Worm (Caenorhabditis elegans) whole organism, L3 larva: ENCODE measurements around the gene C18A11.1.

ENCODE experiments used
- R02D3.7 ChIP-seq: fragments of 150-350 bp; optimal IDR thresholded peaks from 2 replicates; lab custom pipeline; 2014; ENCODE audit warnings: missing biosample characterization, missing genetic modification characterization
- ZK546.5 ChIP-seq: sonication (generic microtip); optimal IDR thresholded peaks from 2 replicates; lab custom pipeline; 2017; ENCODE audit warnings: missing biosample characterization, missing genetic modification characterization
- ama-1 ChIP-seq: fragments of 150-350 bp; optimal IDR thresholded peaks from 2 replicates; lab custom pipeline; 2018
- ceh-16 ChIP-seq: sonication (generic microtip); optimal IDR thresholded peaks from 2 replicates; lab custom pipeline; 2017; ENCODE audit warnings: missing biosample characterization, missing genetic modification characterization
- ceh-28 ChIP-seq: fragments of 150-350 bp; optimal IDR thresholded peaks from 2 replicates; lab custom pipeline; 2014; ENCODE audit warnings: missing biosample characterization, missing genetic modification reagents, missing genetic modification characterization
- ceh-82 ChIP-seq: fragments of 150-350 bp; optimal IDR thresholded peaks from 2 replicates; lab custom pipeline; 2014; ENCODE audit warnings: missing biosample characterization, missing genetic modification characterization
- ceh-9 ChIP-seq: sonication (generic microtip); optimal IDR thresholded peaks from 2 replicates; lab custom pipeline; 2018; ENCODE audit warnings: missing biosample characterization, missing genetic modification characterization
- egl-27 ChIP-seq: sonication (generic microtip); optimal IDR thresholded peaks from 4 replicates; lab custom pipeline; 2017; ENCODE audit warnings: missing biosample characterization, missing genetic modification reagents, missing genetic modification characterization
- egl-5 ChIP-seq: fragments of 150-350 bp; optimal IDR thresholded peaks from 2 replicates; lab custom pipeline; 2017; ENCODE audit warnings: missing biosample characterization, missing genetic modification reagents, missing genetic modification characterization, inconsistent platforms
- elt-1 ChIP-seq: fragments of 150-350 bp; optimal IDR thresholded peaks from 2 replicates; lab custom pipeline; 2014; ENCODE audit warnings: missing biosample characterization, missing genetic modification characterization
- elt-2 ChIP-seq: sonication (generic microtip); optimal IDR thresholded peaks from 2 replicates; lab custom pipeline; 2016; ENCODE audit warnings: missing genetic modification reagents, mild to moderate bottlenecking, missing genetic modification characterization, missing compliant biosample characterization
- elt-3 ChIP-seq, 3 experiments: fragments of 150-350 bp in 1 of 3; sonication (generic microtip) in 2 of 3; optimal IDR thresholded peaks; 2 replicates in 2 of 3; 4 replicates in 1 of 3; lab custom pipeline; 2014 to 2017; ENCODE audit warnings: missing biosample characterization in 3 of 3, missing genetic modification characterization in 3 of 3
- eor-1 ChIP-seq, 2 experiments: fragments of 150-350 bp; optimal IDR thresholded peaks; 2 replicates each; lab custom pipeline; 2014 to 2018; ENCODE audit warnings: missing biosample characterization in 2 of 2, missing genetic modification characterization in 2 of 2
- fkh-2 ChIP-seq: fragments of 150-350 bp; optimal IDR thresholded peaks from 2 replicates; lab custom pipeline; 2014; ENCODE audit warnings: missing biosample characterization, missing genetic modification reagents, missing genetic modification characterization
- fos-1 ChIP-seq: fragments of 150-350 bp; optimal IDR thresholded peaks from 2 replicates; lab custom pipeline; 2014; ENCODE audit warnings: missing biosample characterization, missing genetic modification characterization
- hmg-11 ChIP-seq: sonication (generic microtip); optimal IDR thresholded peaks from 2 replicates; lab custom pipeline; 2016; ENCODE audit warnings: missing genetic modification characterization, missing compliant biosample characterization
- lin-39 ChIP-seq: fragments of 150-350 bp; optimal IDR thresholded peaks from 2 replicates; lab custom pipeline; 2018; ENCODE audit warnings: missing biosample characterization, missing genetic modification reagents, missing genetic modification characterization
- lsy-12 ChIP-seq: sonication (generic microtip); optimal IDR thresholded peaks from 2 replicates; lab custom pipeline; 2016; ENCODE audit warnings: mild to moderate bottlenecking, missing genetic modification characterization, missing compliant biosample characterization
- mml-1 ChIP-seq: fragments of 150-350 bp; sonication (generic microtip); optimal IDR thresholded peaks from 3 replicates; lab custom pipeline; 2014; ENCODE audit warnings: missing biosample characterization, missing genetic modification characterization
- nfya-1 ChIP-seq: sonication (generic microtip); optimal IDR thresholded peaks from 2 replicates; lab custom pipeline; 2017; ENCODE audit warnings: missing genetic modification characterization, mild to moderate bottlenecking, missing compliant biosample characterization, antibody characterized with exemption, moderate library complexity; ENCODE audit not compliant: insufficient read depth
- nhr-11 ChIP-seq: fragments of 150-350 bp; optimal IDR thresholded peaks from 2 replicates; lab custom pipeline; 2014; ENCODE audit warnings: missing biosample characterization, missing genetic modification characterization
- nhr-23 ChIP-seq: fragments of 150-350 bp; optimal IDR thresholded peaks from 2 replicates; lab custom pipeline; 2014; ENCODE audit warnings: missing biosample characterization, missing genetic modification reagents, missing genetic modification characterization
- nhr-237 ChIP-seq: fragments of 150-350 bp; optimal IDR thresholded peaks from 2 replicates; lab custom pipeline; 2014; ENCODE audit warnings: missing biosample characterization, missing genetic modification characterization
- nhr-25 ChIP-seq: sonication (generic microtip); optimal IDR thresholded peaks from 2 replicates; lab custom pipeline; 2017; ENCODE audit warnings: missing biosample characterization, missing genetic modification characterization
- nhr-43 ChIP-seq: sonication (generic microtip); optimal IDR thresholded peaks from 2 replicates; lab custom pipeline; 2016; ENCODE audit warnings: mild to moderate bottlenecking, missing genetic modification characterization, missing compliant biosample characterization; ENCODE audit not compliant: poor library complexity, severe bottlenecking
- nhr-67 ChIP-seq: fragments of 150-350 bp; optimal IDR thresholded peaks from 2 replicates; lab custom pipeline; 2014; ENCODE audit warnings: missing biosample characterization, missing genetic modification characterization
- nhr-76 ChIP-seq: fragments of 150-350 bp; sonication (generic microtip); optimal IDR thresholded peaks from 5 replicates; lab custom pipeline; 2014; ENCODE audit warnings: missing biosample characterization, missing genetic modification characterization
- nhr-77 ChIP-seq: fragments of 150-350 bp; optimal IDR thresholded peaks from 2 replicates; lab custom pipeline; 2014; ENCODE audit warnings: missing biosample characterization, missing genetic modification characterization
- pha-4 ChIP-seq: fragments of 150-350 bp; optimal IDR thresholded peaks from 2 replicates; lab custom pipeline; 2014; ENCODE audit warnings: missing biosample characterization, missing genetic modification reagents, missing genetic modification characterization
- pqm-1 ChIP-seq: fragments of 150-350 bp; optimal IDR thresholded peaks from 2 replicates; lab custom pipeline; 2017; ENCODE audit warnings: missing biosample characterization, missing genetic modification characterization, inconsistent platforms
- sea-2 ChIP-seq: fragments of 150-350 bp; sonication (generic microtip); optimal IDR thresholded peaks from 4 replicates; lab custom pipeline; 2014; ENCODE audit warnings: missing biosample characterization, missing genetic modification reagents, missing genetic modification characterization
- skn-1 ChIP-seq: fragments of 150-350 bp; optimal IDR thresholded peaks from 2 replicates; lab custom pipeline; 2014; ENCODE audit warnings: missing biosample characterization, missing genetic modification characterization
- snpc-4 ChIP-seq: fragments of 150-350 bp; optimal IDR thresholded peaks from 2 replicates; lab custom pipeline; 2014; ENCODE audit warnings: missing biosample characterization, missing genetic modification characterization
- unc-39 ChIP-seq: sonication (generic microtip); optimal IDR thresholded peaks from 4 replicates; lab custom pipeline; 2017; ENCODE audit warnings: missing biosample characterization, missing genetic modification characterization
- unc-62 ChIP-seq: fragments of 150-350 bp; sonication (generic microtip); optimal IDR thresholded peaks from 4 replicates; lab custom pipeline; 2014; ENCODE audit warnings: missing biosample characterization, missing genetic modification reagents, missing genetic modification characterization
- zag-1 ChIP-seq: fragments of 150-350 bp; optimal IDR thresholded peaks from 2 replicates; lab custom pipeline; 2014; ENCODE audit warnings: missing biosample characterization, missing genetic modification characterization

Gene C18A11.1

DNA sequence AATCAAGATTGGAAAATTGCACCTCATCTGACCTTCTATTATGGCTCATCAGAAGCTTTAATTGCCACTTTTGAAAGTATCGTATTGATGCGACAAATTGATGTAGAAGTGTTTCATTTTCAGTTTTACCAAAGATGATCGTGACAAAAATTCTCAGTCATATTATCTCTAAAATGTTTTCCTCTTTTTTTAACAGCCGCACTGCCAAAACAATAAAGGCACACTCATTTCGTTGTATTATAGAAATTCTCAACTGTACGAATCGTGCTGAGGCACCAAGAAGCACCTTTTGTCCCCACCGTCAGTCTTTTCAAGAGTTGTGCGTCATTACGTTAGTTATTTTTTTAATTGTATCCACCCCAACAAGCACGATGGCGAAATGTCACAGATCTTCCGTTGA, 38.8 kb downstream of the C18A11.1 start, which contains the start of gene K07E3.9:
Gene K07E3.9, plus strand, starts transcription at position 301 of the 400 bp plus-strand sequence.
- TF ChIP-seq sea-2 (GFP tag; lab: Kevin White, UChicago) (no peak), pqm-1 (tag; lab: Kevin White, UChicago) (no peak), unc-39 (tag; lab: Kevin White, UChicago) (no peak)
- TF ChIP-seq, all 47 proteins: peak for 0

DNA sequence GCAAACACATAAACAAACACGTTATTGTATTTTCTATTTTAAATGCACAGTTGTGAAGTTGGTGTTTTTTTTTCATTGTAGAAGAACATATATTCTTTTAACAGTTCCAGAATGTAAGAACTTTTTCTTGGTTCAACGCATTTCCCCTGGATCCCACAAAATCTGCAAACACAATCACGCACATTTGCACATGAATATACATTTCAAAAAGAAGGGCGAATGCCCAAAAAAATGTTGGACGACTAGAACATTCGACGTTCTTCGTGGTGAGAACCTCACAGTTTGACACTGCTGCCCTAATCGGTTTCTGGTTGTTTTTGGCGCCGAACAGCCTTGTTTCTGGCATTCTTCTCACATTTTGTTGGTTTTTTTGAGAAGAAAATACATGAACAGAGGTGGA, 40.4 kb downstream of the C18A11.1 start:
- TF ChIP-seq sea-2 (GFP tag; lab: Kevin White, UChicago) (no peak), unc-62 (no peak), zag-1 (tag; lab: Kevin White, UChicago) (no peak), nhr-25 (tag; lab: Kevin White, UChicago) (peak; percentile 41), skn-1 (tag; lab: Kevin White, UChicago) (no peak), ceh-28 (tag; lab: Kevin White, UChicago) (no peak), lin-39 (tag; lab: Kevin White, UChicago) (peak; percentile 51), hmg-11 (tag; lab: Kevin White, UChicago) (peak; percentile 26), nfya-1 (tag; lab: Kevin White, UChicago) (peak; percentile 52), ceh-16 (no peak), ceh-82 (tag; lab: Kevin White, UChicago) (no peak), nhr-67 (tag; lab: Kevin White, UChicago) (no peak), fkh-2 (no peak), pha-4 (tag; lab: Kevin White, UChicago) (peak; percentile 63), elt-1 (tag; lab: Kevin White, UChicago) (no peak), fos-1 (tag; lab: Kevin White, UChicago) (no peak), R02D3.7 (tag; lab: Kevin White, UChicago) (no peak), lsy-12 (tag; lab: Kevin White, UChicago) (no peak), nhr-23 (tag; lab: Kevin White, UChicago) (peak; percentile 3), snpc-4 (no peak), elt-2 (tag; lab: Kevin White, UChicago) (peak; percentile 43), nhr-43 (tag; lab: Kevin White, UChicago) (no peak), egl-5 (tag; lab: Kevin White, UChicago) (no peak), elt-3 (tag; optimal IDR thresholded peaks at IDR 0.05; lab: Kevin White, UChicago) (no peak)

DNA sequence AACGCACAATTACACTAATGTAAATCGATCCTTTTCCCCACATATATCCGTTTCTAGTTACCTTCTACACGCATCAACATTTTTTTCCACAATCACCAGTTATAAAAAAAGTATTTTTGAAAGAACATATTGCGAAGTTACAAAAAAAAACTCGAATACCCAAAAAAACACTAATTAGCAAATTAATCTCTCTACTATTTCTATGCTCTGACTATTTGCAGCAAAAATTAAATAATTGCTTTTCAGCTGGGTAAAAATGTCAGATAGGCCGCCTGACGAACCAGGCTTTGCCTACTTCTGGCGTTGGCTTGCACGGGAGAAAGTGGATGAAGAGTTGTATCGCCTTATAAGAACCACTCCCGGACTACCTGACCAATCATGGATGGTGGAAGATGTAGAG, 41.1 kb downstream of the C18A11.1 start, which contains the start of gene K07E3.1:
Gene K07E3.1, plus strand, starts transcription at position 247 of the 400 bp plus-strand sequence.
- TF ChIP-seq egl-5 (tag; lab: Kevin White, UChicago) (no peak), unc-39 (tag; lab: Kevin White, UChicago) (no peak), ama-1 (lab: Kevin White, UChicago) (no peak), skn-1 (tag; lab: Kevin White, UChicago) (no peak)

DNA sequence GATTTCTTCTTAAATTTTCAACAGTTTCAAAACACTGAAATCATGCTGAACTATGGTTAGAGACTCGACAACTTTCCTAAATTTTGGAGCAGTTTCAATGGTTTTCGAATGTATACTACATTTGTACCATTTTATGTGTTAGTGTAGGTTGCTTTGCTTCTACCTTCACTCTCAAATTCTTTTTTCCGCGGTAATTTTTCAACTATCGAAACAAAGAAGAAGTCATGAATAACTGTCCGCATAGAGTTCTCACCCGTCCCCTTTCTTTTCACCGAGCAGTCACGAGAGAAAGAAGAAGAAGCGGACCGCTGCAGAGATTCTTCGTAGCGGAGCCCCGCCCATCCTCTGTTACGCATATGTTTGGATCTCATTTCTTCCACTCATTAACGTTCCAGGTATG, 47.0 kb downstream of the C18A11.1 start, which contains the start of gene hlh-8:
Gene hlh-8, plus strand, starts transcription at position 301 of the 400 bp plus-strand sequence.
- TF ChIP-seq hmg-11 (tag; lab: Kevin White, UChicago) (no peak), snpc-4 (no peak), ZK546.5 (tag; lab: Kevin White, UChicago) (no peak), elt-1 (tag; lab: Kevin White, UChicago) (no peak), nhr-237 (tag; lab: Kevin White, UChicago) (no peak), ceh-28 (tag; lab: Kevin White, UChicago) (no peak), nhr-11 (tag; lab: Kevin White, UChicago) (no peak), unc-62 (no peak), egl-27 (tag; lab: Kevin White, UChicago) (no peak), elt-3 (tag; optimal IDR thresholded peaks at IDR 0.05; lab: Kevin White, UChicago) (no peak), fos-1 (tag; lab: Kevin White, UChicago) (no peak), mml-1 (no peak), ceh-9 (no peak), eor-1 (tag; optimal IDR thresholded peaks at IDR 0.05; lab: Kevin White, UChicago) (no peak), unc-39 (tag; lab: Kevin White, UChicago) (no peak), ama-1 (lab: Kevin White, UChicago) (no peak), nhr-76 (tag; lab: Kevin White, UChicago) (no peak), ceh-82 (tag; lab: Kevin White, UChicago) (no peak), fkh-2 (no peak), nhr-77 (tag; lab: Kevin White, UChicago) (no peak)
